Worm (Caenorhabditis elegans): Measurements from ENCODE around the gene acs-10.

ce11 chrV:14166630-14167029, 20.3 kb downstream of the acs-10 start, which contains the start of gene cest-1.1:
- TF ChIP-seq ztf-25 (GFP tag; IDR thresholded peaks at IDR 0.05), result no peak
- no peak for TF ChIP-seq nfya-2 (GFP tag; IDR thresholded peaks at IDR 0.05)
- TF ChIP-seq F10E7.11 (tag; optimal IDR thresholded peaks at IDR 0.05), result no peak
- TF ChIP-seq F55B11.4 (tag; optimal IDR thresholded peaks at IDR 0.05; ENCODE audit: borderline replicate concordance, insufficient read depth), result no peak
